Worm (Caenorhabditis elegans): ENCODE data around the gene Y38F2AR.3.

The Y38F2AR.3 gene

ce11 chrIV:2388949-2389495 lies 5.2 kb downstream of the Y38F2AR.3 start, which contains the start of gene trap-3 (continued):
- TF ChIP-seq hlh-6 (tag; optimal IDR thresholded peaks at IDR 0.05) (no peak), odd-2 (tag; optimal IDR thresholded peaks at IDR 0.05) (no peak), hlh-13 (GFP tag; optimal IDR thresholded peaks at IDR 0.05) (no peak), hlh-30 (tag; optimal IDR thresholded peaks at IDR 0.05; ENCODE audit: insufficient read depth) (peak; percentile 84), ets-4 (tag; optimal IDR thresholded peaks at IDR 0.05) (peak; percentile 72), T23F11.4 (GFP tag; optimal IDR thresholded peaks at IDR 0.05) (no peak), npax-4 (tag; optimal IDR thresholded peaks at IDR 0.05) (no peak), ceh-30 (tag; optimal IDR thresholded peaks at IDR 0.05) (peak; percentile 80), sox-4 (tag; optimal IDR thresholded peaks at IDR 0.05) (no peak), ttx-3 (tag; optimal IDR thresholded peaks at IDR 0.05) (peak; percentile 40), Y22D7AL.16 (tag; optimal IDR thresholded peaks at IDR 0.05) (no peak), che-1 (tag; optimal IDR thresholded peaks at IDR 0.05) (no peak), ceh-6 (GFP tag; optimal IDR thresholded peaks at IDR 0.05) (peak; percentile 31), unc-86 (tag; optimal IDR thresholded peaks at IDR 0.05) (peak; percentile 48), F13H6.1 (tag; optimal IDR thresholded peaks at IDR 0.05) (peak; percentile 18), ceh-14 (tag; optimal IDR thresholded peaks at IDR 0.05) (peak; percentile 56), elt-2 (tag; optimal IDR thresholded peaks at IDR 0.05) (peak; percentile 77), eyg-1 (tag; optimal IDR thresholded peaks at IDR 0.05) (peak; percentile 33), K09A11.1 (tag; optimal IDR thresholded peaks at IDR 0.05; ENCODE audit: insufficient read depth) (peak; percentile 2), hlh-8 (tag; optimal IDR thresholded peaks at IDR 0.05) (peak; percentile 17), pros-1 (tag; optimal IDR thresholded peaks at IDR 0.05) (peak; percentile 79), unc-3 (GFP tag; conservative IDR thresholded peaks at IDR 0.05) (peak; percentile 34; the same call in 1 of the 2 replicates), unc-3 (tag; optimal IDR thresholded peaks at IDR 0.05) (peak; percentile 28), sox-2 (GFP tag; IDR thresholded peaks at IDR 0.05) (no peak), ceh-2 (tag; optimal IDR thresholded peaks at IDR 0.05) (peak; percentile 15), pqm-1 (tag; optimal IDR thresholded peaks at IDR 0.05) (peak; percentile 74), ref-2 (tag; optimal IDR thresholded peaks at IDR 0.05) (peak; percentile 92), madf-2 (tag; optimal IDR thresholded peaks at IDR 0.05) (peak; percentile 52), ceh-34 (tag; optimal IDR thresholded peaks at IDR 0.05) (peak; percentile 87), zip-5 (tag; optimal IDR thresholded peaks at IDR 0.05) (peak; percentile 37), sdc-2 (tag; optimal IDR thresholded peaks at IDR 0.05) (peak; percentile 43), C08G9.2 (tag; optimal IDR thresholded peaks at IDR 0.05) (peak; percentile 48), gmeb-2 (tag; optimal IDR thresholded peaks at IDR 0.05) (no peak), ceh-18 (tag; optimal IDR thresholded peaks at IDR 0.05) (peak; percentile 84), ahr-1 (tag; optimal IDR thresholded peaks at IDR 0.05) (peak; percentile 51), ceh-45 (GFP tag; IDR thresholded peaks at IDR 0.05) (no peak), pag-3 (tag; optimal IDR thresholded peaks at IDR 0.05; ENCODE audit: borderline replicate concordance) (no peak), mec-3 (tag; optimal IDR thresholded peaks at IDR 0.05; ENCODE audit: borderline replicate concordance) (no peak), unc-55 (GFP tag; optimal IDR thresholded peaks at IDR 0.05) (no peak), nhr-232 (tag; optimal IDR thresholded peaks at IDR 0.05) (no peak), lim-6 (tag; optimal IDR thresholded peaks at IDR 0.05) (no peak), hlh-15 (tag; optimal IDR thresholded peaks at IDR 0.05) (no peak), pat-9 (tag; optimal IDR thresholded peaks at IDR 0.05) (peak; percentile 16), pax-1 (tag; optimal IDR thresholded peaks at IDR 0.05) (peak; percentile 73), lin-11 (tag; optimal IDR thresholded peaks at IDR 0.05) (no peak), ama-1 (optimal IDR thresholded peaks at IDR 0.05) (no peak)
